Worm (Caenorhabditis elegans): ENCODE measurements around the gene str-196.

ce11 chrV:477664-478212 is 13.8 kb upstream of the str-196 start, which contains the start of gene nhr-55:
- TF ChIP-seq M03D4.4 (tag; optimal IDR thresholded peaks at IDR 0.05): no peak
- no peak for TF ChIP-seq lin-13 (tag; optimal IDR thresholded peaks at IDR 0.05)
- TF ChIP-seq ztf-11 (tag; optimal IDR thresholded peaks at IDR 0.05): no peak
- no peak for TF ChIP-seq blmp-1 (tag; optimal IDR thresholded peaks at IDR 0.05)
- no peak for TF ChIP-seq mab-5 (tag; optimal IDR thresholded peaks at IDR 0.05)
- no peak for TF ChIP-seq nhr-237 (tag; optimal IDR thresholded peaks at IDR 0.05)
- no peak for TF ChIP-seq unc-62 (GFP tag; optimal IDR thresholded peaks at IDR 0.05)
- TF ChIP-seq snpc-4 (tag; optimal IDR thresholded peaks at IDR 0.05): no peak

Data from whole organism, mixed stage, embryonic.